Fruit fly (Drosophila melanogaster) whole organism, prepupa: ENCODE measurements around the gene Fmr1.

Experiments used
- Blimp-1 ChIP-seq: fragments of 200-800 bp; sonication (Bioruptor generic); optimal IDR thresholded peaks from 3 replicates; lab custom pipeline; 2017; ENCODE audit warnings: missing biosample characterization, missing genetic modification characterization, mild to moderate bottlenecking, moderate library complexity, missing genetic modification reagents
- CG10631 ChIP-seq: fragments of 200-800 bp; sonication (Bioruptor generic); optimal IDR thresholded peaks from 2 replicates; lab custom pipeline; 2016; ENCODE audit warnings: missing biosample characterization, missing genetic modification characterization
- CG10669 ChIP-seq: fragments of 200-800 bp; sonication (Bioruptor generic); optimal IDR thresholded peaks from 3 replicates; lab custom pipeline; 2018; ENCODE audit warnings: missing biosample characterization, mild to moderate bottlenecking, missing genetic modification characterization, moderate library complexity
- CG11762 ChIP-seq: fragments of 200-800 bp; sonication (Bioruptor generic); optimal IDR thresholded peaks from 3 replicates; lab custom pipeline; 2016; ENCODE audit warnings: missing biosample characterization, missing genetic modification characterization; ENCODE audit not compliant: insufficient read depth
- CG11902 ChIP-seq: fragments of 200-800 bp; sonication (Bioruptor generic); optimal IDR thresholded peaks from 3 replicates; lab custom pipeline; 2016; ENCODE audit warnings: missing biosample characterization, missing genetic modification characterization
- CG16779 ChIP-seq: fragments of 200-800 bp; sonication (Bioruptor generic); optimal IDR thresholded peaks from 3 replicates; lab custom pipeline; 2017; ENCODE audit warnings: missing biosample characterization, mild to moderate bottlenecking, missing genetic modification characterization
- CG3032 ChIP-seq: fragments of 200-800 bp; optimal IDR thresholded peaks from 2 replicates; lab custom pipeline; 2019; ENCODE audit warnings: missing biosample characterization, mild to moderate bottlenecking, missing genetic modification characterization, moderate library complexity
- CG34406 ChIP-seq: fragments of 200-800 bp; sonication (Bioruptor generic); optimal IDR thresholded peaks from 3 replicates; lab custom pipeline; 2016; ENCODE audit warnings: missing biosample characterization, missing genetic modification characterization
- CG4318 ChIP-seq: fragments of 200-800 bp; sonication (Bioruptor generic); optimal IDR thresholded peaks from 3 replicates; lab custom pipeline; 2017; ENCODE audit warnings: missing biosample characterization, mild to moderate bottlenecking, missing genetic modification characterization
- CG6163 ChIP-seq: fragments of 200-800 bp; sonication (Bioruptor generic); IDR thresholded peaks from 3 replicates; pipeline ENCODE4 v1.3.6; 2022; ENCODE audit warnings: missing biosample characterization, missing genetic modification characterization
- CG6276 ChIP-seq: fragments of 200-800 bp; sonication (Bioruptor generic); optimal IDR thresholded peaks from 2 replicates; lab custom pipeline; 2017; ENCODE audit warnings: missing biosample characterization, mild to moderate bottlenecking, missing genetic modification characterization
- CG6792 ChIP-seq: fragments of 200-800 bp; sonication (Bioruptor generic); optimal IDR thresholded peaks from 3 replicates; lab custom pipeline; 2016; ENCODE audit warnings: missing biosample characterization, missing genetic modification characterization
- CG6808 ChIP-seq: fragments of 200-800 bp; sonication (Bioruptor generic); optimal IDR thresholded peaks from 3 replicates; lab custom pipeline; 2017; ENCODE audit warnings: missing biosample characterization, missing genetic modification characterization, mild to moderate bottlenecking, moderate library complexity, missing genetic modification reagents
- CG6854 ChIP-seq: fragments of 200-800 bp; sonication (Bioruptor generic); optimal IDR thresholded peaks from 2 replicates; lab custom pipeline; 2017; ENCODE audit warnings: missing biosample characterization, mild to moderate bottlenecking, missing genetic modification characterization
- CG7368 ChIP-seq: fragments of 200-800 bp; sonication (Bioruptor generic); optimal IDR thresholded peaks from 3 replicates; lab custom pipeline; 2016; ENCODE audit warnings: missing biosample characterization, missing genetic modification characterization
- CG8119 ChIP-seq: fragments of 200-800 bp; sonication (Bioruptor generic); IDR thresholded peaks from 3 replicates; pipeline ENCODE4 v1.3.6; 2022; ENCODE audit warnings: missing biosample characterization, missing genetic modification characterization
- CG8632 ChIP-seq: fragments of 200-800 bp; sonication (Bioruptor generic); optimal IDR thresholded peaks from 3 replicates; lab custom pipeline; 2016; ENCODE audit warnings: missing biosample characterization, missing genetic modification characterization
- CG9139 ChIP-seq: fragments of 200-800 bp; sonication (Bioruptor generic); optimal IDR thresholded peaks from 3 replicates; lab custom pipeline; 2017; ENCODE audit warnings: missing biosample characterization, mild to moderate bottlenecking, missing genetic modification characterization
- Eip75B ChIP-seq: fragments of 200-800 bp; sonication (Bioruptor generic); optimal IDR thresholded peaks from 3 replicates; lab custom pipeline; 2016; ENCODE audit warnings: missing biosample characterization, missing genetic modification characterization
- Eip78C ChIP-seq: fragments of 200-800 bp; sonication (Bioruptor generic); peaks from one replicate; lab custom pipeline; 2016; ENCODE audit warnings: missing biosample characterization, missing genetic modification characterization
- Gug ChIP-seq: fragments of 200-800 bp; sonication (Bioruptor generic); IDR thresholded peaks from 2 replicates; pipeline ENCODE4 v1.3.6; 2022; ENCODE audit warnings: missing biosample characterization, missing genetic modification characterization
- Hr39 ChIP-seq: fragments of 200-800 bp; sonication (Bioruptor generic); optimal IDR thresholded peaks from 2 replicates; lab custom pipeline; 2016; ENCODE audit warnings: missing biosample characterization, missing genetic modification characterization
- Hr4 ChIP-seq: fragments of 200-800 bp; sonication (Bioruptor generic); optimal IDR thresholded peaks from 3 replicates; lab custom pipeline; 2016; ENCODE audit warnings: missing biosample characterization, missing genetic modification characterization
- Met ChIP-seq: fragments of 200-800 bp; sonication (Bioruptor generic); optimal IDR thresholded peaks from 3 replicates; lab custom pipeline; 2016; ENCODE audit warnings: missing biosample characterization, missing genetic modification characterization
- OdsH ChIP-seq: fragments of 200-800 bp; sonication (Bioruptor generic); optimal IDR thresholded peaks from 3 replicates; lab custom pipeline; 2016; ENCODE audit warnings: missing biosample characterization, missing genetic modification characterization
- Smox ChIP-seq: fragments of 200-800 bp; sonication (Bioruptor generic); optimal IDR thresholded peaks from 3 replicates; lab custom pipeline; 2016; ENCODE audit warnings: missing biosample characterization, missing genetic modification characterization
- Sox14 ChIP-seq: fragments of 200-800 bp; sonication (Bioruptor generic); optimal IDR thresholded peaks from 3 replicates; lab custom pipeline; 2016; ENCODE audit warnings: missing biosample characterization, missing genetic modification characterization
- Sox15 ChIP-seq: fragments of 200-800 bp; sonication (Bioruptor generic); optimal IDR thresholded peaks from 3 replicates; lab custom pipeline; 2016; ENCODE audit warnings: missing biosample characterization, missing genetic modification characterization
- acj6 ChIP-seq: fragments of 200-800 bp; sonication (Bioruptor generic); optimal IDR thresholded peaks from 3 replicates; lab custom pipeline; 2016; ENCODE audit warnings: missing biosample characterization, missing genetic modification characterization
- dac ChIP-seq: fragments of 200-800 bp; sonication (Bioruptor generic); optimal IDR thresholded peaks from 2 replicates; lab custom pipeline; 2017; ENCODE audit warnings: missing biosample characterization, mild to moderate bottlenecking, missing genetic modification characterization
- dsx ChIP-seq: fragments of 200-800 bp; optimal IDR thresholded peaks from 3 replicates; lab custom pipeline; 2019; ENCODE audit warnings: missing biosample characterization, mild to moderate bottlenecking, missing genetic modification characterization, moderate library complexity; ENCODE audit not compliant: poor library complexity, severe bottlenecking
- eg ChIP-seq: fragments of 200-800 bp; sonication (Bioruptor generic); IDR thresholded peaks from 3 replicates; pipeline ENCODE4 v1.3.6; 2022; ENCODE audit warnings: missing biosample characterization, missing genetic modification characterization
- fd59A ChIP-seq: fragments of 200-800 bp; sonication (Bioruptor generic); optimal IDR thresholded peaks from 2 replicates; lab custom pipeline; 2017; ENCODE audit warnings: missing biosample characterization, mild to moderate bottlenecking, missing genetic modification characterization, missing genetic modification reagents
- fd85E ChIP-seq: fragments of 200-800 bp; sonication (Bioruptor generic); optimal IDR thresholded peaks from 3 replicates; lab custom pipeline; 2016; ENCODE audit warnings: missing biosample characterization, missing genetic modification characterization
- fkh ChIP-seq: fragments of 200-800 bp; sonication (Bioruptor generic); optimal IDR thresholded peaks from 3 replicates; lab custom pipeline; 2017; ENCODE audit warnings: missing biosample characterization, mild to moderate bottlenecking, missing genetic modification characterization, moderate library complexity
- lz ChIP-seq: fragments of 200-800 bp; sonication (Bioruptor generic); optimal IDR thresholded peaks from 3 replicates; lab custom pipeline; 2016; ENCODE audit warnings: missing biosample characterization, missing genetic modification characterization
- net ChIP-seq: fragments of 200-800 bp; sonication (Bioruptor generic); optimal IDR thresholded peaks from 3 replicates; lab custom pipeline; 2016; ENCODE audit warnings: missing biosample characterization, missing genetic modification characterization
- pdm3 ChIP-seq: fragments of 200-800 bp; sonication (Bioruptor generic); optimal IDR thresholded peaks from 3 replicates; lab custom pipeline; 2016; ENCODE audit warnings: missing biosample characterization, missing genetic modification characterization
- salr ChIP-seq, 2 experiments: fragments of 200-800 bp; sonication (Bioruptor generic); optimal IDR thresholded peaks; 3 replicates each; lab custom pipeline; 2016 to 2018; ENCODE audit warnings: missing biosample characterization in 2 of 2, missing genetic modification characterization in 2 of 2, mild to moderate bottlenecking in 1 of 2
- spab ChIP-seq: fragments of 200-800 bp; sonication (Bioruptor generic); optimal IDR thresholded peaks from 2 replicates; lab custom pipeline; 2017; ENCODE audit warnings: missing biosample characterization, mild to moderate bottlenecking, missing genetic modification characterization, missing genetic modification reagents
- ss ChIP-seq, 2 experiments: fragments of 200-800 bp; sonication (Bioruptor generic); optimal IDR thresholded peaks; 2 replicates in 1 of 2; 3 replicates in 1 of 2; lab custom pipeline; 2017 to 2018; ENCODE audit warnings: mild to moderate bottlenecking in 2 of 2, missing biosample characterization in 2 of 2, missing genetic modification characterization in 2 of 2, moderate library complexity in 1 of 2
- svp ChIP-seq: fragments of 200-800 bp; sonication (Bioruptor generic); peaks from one replicate; lab custom pipeline; 2016; ENCODE audit warnings: missing biosample characterization, missing genetic modification characterization

The Fmr1 gene

dm6 chr3R:10093252-10094030 is 16.5 kb downstream of the Fmr1 start (continued):
- peak; percentile 66 for TF ChIP-seq CG16779 (tag; lab: Kevin White, UChicago)
- TF ChIP-seq Smox (GFP tag; lab: Kevin White, UChicago): no peak
- no peak for TF ChIP-seq svp (GFP tag; lab: Kevin White, UChicago)
- TF ChIP-seq dsx (GFP tag; lab: Kevin White, UChicago): no peak
- TF ChIP-seq Blimp-1 (GFP tag; lab: Kevin White, UChicago): no peak
- TF ChIP-seq CG10631 (GFP tag; lab: Kevin White, UChicago): no peak
- TF ChIP-seq Met (GFP tag; lab: Kevin White, UChicago): no peak
- no peak for TF ChIP-seq pdm3 (GFP tag; lab: Kevin White, UChicago)
- TF ChIP-seq Sox15: no peak
- TF ChIP-seq dac (GFP tag; lab: Kevin White, UChicago): no peak
- TF ChIP-seq Hr39 (GFP tag; lab: Kevin White, UChicago): no peak
- TF ChIP-seq, all 60 proteins: peak for 9

dm6 chr3R:10091513-10091912 is 18.4 kb downstream of the Fmr1 start:
- no peak for TF ChIP-seq CG6276 (GFP tag; lab: Kevin White, UChicago)
- TF ChIP-seq CG9139 (GFP tag; lab: Kevin White, UChicago): no peak
- TF ChIP-seq pdm3 (GFP tag; lab: Kevin White, UChicago): no peak
- no peak for TF ChIP-seq eg (GFP tag; lab: Robert Waterston, UW)
- TF ChIP-seq Smox (GFP tag; lab: Kevin White, UChicago): no peak
- no peak for TF ChIP-seq CG8632 (GFP tag; lab: Kevin White, UChicago)

dm6 chr3R:10090906-10091305 is 19.0 kb downstream of the Fmr1 start:
- TF ChIP-seq CG16779 (tag; lab: Kevin White, UChicago): no peak
- no peak for TF ChIP-seq CG6792 (GFP tag; lab: Kevin White, UChicago)
- TF ChIP-seq CG6163 (GFP tag; lab: Robert Waterston, UW): no peak
- no peak for TF ChIP-seq CG9139 (GFP tag; lab: Kevin White, UChicago)
- no peak for TF ChIP-seq CG7368
- no peak for TF ChIP-seq Hr39 (GFP tag; lab: Kevin White, UChicago)
- TF ChIP-seq CG6276 (GFP tag; lab: Kevin White, UChicago): no peak
- no peak for TF ChIP-seq CG3032 (tag; lab: Kevin White, UChicago)
- TF ChIP-seq OdsH (GFP tag; lab: Kevin White, UChicago): no peak
- no peak for TF ChIP-seq CG6808
- no peak for TF ChIP-seq Eip78C
- no peak for TF ChIP-seq CG34406 (GFP tag; lab: Kevin White, UChicago)
- TF ChIP-seq CG10669: no peak
- TF ChIP-seq salr (GFP tag; optimal IDR thresholded peaks at IDR 0.05; lab: Kevin White, UChicago): no peak
- TF ChIP-seq fkh (GFP tag; lab: Kevin White, UChicago): no peak
- TF ChIP-seq CG11902 (GFP tag; lab: Kevin White, UChicago): no peak

- TF ChIP-seq spab (GFP tag; lab: Kevin White, UChicago): no peak
- peak; percentile 38 for TF ChIP-seq Eip78C
- no peak for TF ChIP-seq CG6276 (GFP tag; lab: Kevin White, UChicago)
- no peak for TF ChIP-seq lz
- TF ChIP-seq CG11762: no peak
- TF ChIP-seq acj6 (GFP tag; lab: Kevin White, UChicago): no peak
- no peak for TF ChIP-seq net (GFP tag; lab: Kevin White, UChicago)
- TF ChIP-seq CG6854 (GFP tag; lab: Kevin White, UChicago): peak; percentile 47
- TF ChIP-seq CG6163 (GFP tag; lab: Robert Waterston, UW): peak; percentile 55
- TF ChIP-seq CG34406 (GFP tag; lab: Kevin White, UChicago): no peak
- no peak for TF ChIP-seq Hr4
- TF ChIP-seq Gug (GFP tag; lab: Robert Waterston, UW): no peak
- TF ChIP-seq CG11902 (GFP tag; lab: Kevin White, UChicago): no peak
- TF ChIP-seq Eip75B (GFP tag; lab: Kevin White, UChicago): peak; percentile 36
- no peak for TF ChIP-seq CG6792 (GFP tag; lab: Kevin White, UChicago)
- peak; percentile 27 for TF ChIP-seq dsx (GFP tag; lab: Kevin White, UChicago)
- no peak; the same call in 1 of the 3 replicates for TF ChIP-seq CG8119
- TF ChIP-seq fd85E (GFP tag; lab: Kevin White, UChicago): no peak
- TF ChIP-seq OdsH (GFP tag; lab: Kevin White, UChicago): no peak
- TF ChIP-seq Blimp-1 (GFP tag; lab: Kevin White, UChicago): peak; percentile 75
- TF ChIP-seq CG4318 (GFP tag; lab: Kevin White, UChicago): no peak
- no peak for TF ChIP-seq CG10631 (GFP tag; lab: Kevin White, UChicago)
- TF ChIP-seq fd59A (GFP tag; lab: Kevin White, UChicago): no peak
- TF ChIP-seq ss (GFP tag; optimal IDR thresholded peaks at IDR 0.05; lab: Kevin White, UChicago): peak; percentile 17 to 41
- TF ChIP-seq Sox14 (GFP tag; lab: Kevin White, UChicago): peak; percentile 55
These were observed 20.7 kb downstream of the Fmr1 start for dm6 chr3R:10089171-10089664.
